Fruit fly (Drosophila melanogaster) whole organism, embryonic: ENCODE measurements around the gene pix.
A peak's percentile ranks its signal among the peaks of the same experiment; 100 is the strongest.

Experiments
- Antp ChIP-seq: fragments of 200-800 bp; sonication (Bioruptor generic); optimal IDR thresholded peaks from 3 replicates; lab custom pipeline; 2016; ENCODE audit warnings: missing biosample characterization, missing genetic modification characterization
- Atf3 ChIP-seq: fragments of 200-800 bp; sonication (Bioruptor generic); optimal IDR thresholded peaks from 3 replicates; lab custom pipeline; 2016; ENCODE audit warnings: missing biosample characterization, missing genetic modification characterization
- Awh ChIP-seq: fragments of 200-800 bp; sonication (Bioruptor generic); IDR thresholded peaks from 2 replicates; pipeline ENCODE4, ENCODE4 v1.3.6; 2022; ENCODE audit warnings: missing biosample characterization, missing genetic modification characterization
- CG11456 ChIP-seq: fragments of 200-800 bp; sonication (Bioruptor generic); IDR thresholded peaks from 3 replicates; pipeline ENCODE4 v1.3.6; 2022; ENCODE audit warnings: missing biosample characterization, missing genetic modification characterization
- CG12071 ChIP-seq: fragments of 200-800 bp; sonication (Bioruptor generic); optimal IDR thresholded peaks from 3 replicates; lab custom pipeline; 2018; ENCODE audit warnings: missing biosample characterization, mild to moderate bottlenecking, missing genetic modification characterization
- CG13624 ChIP-seq: fragments of 200-800 bp; sonication (Bioruptor generic); optimal IDR thresholded peaks from 2 replicates; lab custom pipeline; 2016; ENCODE audit warnings: missing biosample characterization, missing genetic modification characterization
- CG14965 ChIP-seq: fragments of 200-800 bp; sonication (Bioruptor generic); optimal IDR thresholded peaks from 2 replicates; lab custom pipeline; 2016; ENCODE audit warnings: missing biosample characterization, missing genetic modification characterization, borderline replicate concordance
- CG16863 ChIP-seq: fragments of 200-800 bp; sonication (Bioruptor generic); optimal IDR thresholded peaks from 3 replicates; lab custom pipeline; 2016; ENCODE audit warnings: missing biosample characterization, missing genetic modification characterization
- CG1792 ChIP-seq: fragments of 200-800 bp; sonication (Bioruptor generic); optimal IDR thresholded peaks from 2 replicates; lab custom pipeline; 2016; ENCODE audit warnings: missing biosample characterization, missing genetic modification characterization
- CG1832 ChIP-seq: fragments of 200-800 bp; sonication (Bioruptor generic); optimal IDR thresholded peaks from 2 replicates; lab custom pipeline; 2017; ENCODE audit warnings: missing biosample characterization, mild to moderate bottlenecking, missing genetic modification characterization, inconsistent platforms
- CG31224 ChIP-seq: fragments of 200-800 bp; sonication (Bioruptor generic); IDR thresholded peaks from 2 replicates; pipeline ENCODE4 v1.3.6; 2022; ENCODE audit warnings: missing biosample characterization, missing genetic modification characterization
- CG32767 ChIP-seq: fragments of 200-800 bp; sonication (Bioruptor generic); IDR thresholded peaks from 2 replicates; pipeline ENCODE4 v1.3.6; 2022; ENCODE audit warnings: missing biosample characterization, missing genetic modification characterization
- CG33213 ChIP-seq: fragments of 200-800 bp; sonication (Bioruptor generic); optimal IDR thresholded peaks from 3 replicates; lab custom pipeline; 2016; ENCODE audit warnings: missing biosample characterization, missing genetic modification characterization
- CG34376 ChIP-seq: fragments of 200-800 bp; sonication (Bioruptor generic); optimal IDR thresholded peaks from 2 replicates; lab custom pipeline; 2018; ENCODE audit warnings: missing biosample characterization, mild to moderate bottlenecking, missing genetic modification characterization
- CG4854 ChIP-seq: fragments of 200-800 bp; sonication (Bioruptor generic); optimal IDR thresholded peaks from 2 replicates; lab custom pipeline; 2016; ENCODE audit warnings: missing biosample characterization, missing genetic modification characterization, inconsistent platforms
- CG6272 ChIP-seq: fragments of 200-800 bp; sonication (Bioruptor generic); IDR thresholded peaks from 2 replicates; pipeline ENCODE4 v1.3.6; 2022; ENCODE audit warnings: missing biosample characterization, missing genetic modification characterization
- CG9215 ChIP-seq: fragments of 200-800 bp; sonication (Bioruptor generic); IDR thresholded peaks from 2 replicates; pipeline ENCODE4 v1.3.6; 2022; ENCODE audit warnings: missing biosample characterization, missing genetic modification characterization
- CTCF ChIP-seq: fragments of 200-800 bp; sonication (Bioruptor generic); optimal IDR thresholded peaks from 2 replicates; lab custom pipeline; 2017; ENCODE audit warnings: missing biosample characterization, mild to moderate bottlenecking, missing genetic modification characterization, moderate library complexity
- D ChIP-seq, 2 experiments: fragments of 200-800 bp in 1 of 2; fragments of >200 bp in 1 of 2; sonication (Bioruptor generic) in 1 of 2; optimal IDR thresholded peaks; 2 replicates in 1 of 2; 3 replicates in 1 of 2; lab custom pipeline; 2017; ENCODE audit warnings: mild to moderate bottlenecking in 1 of 2, missing biosample characterization in 1 of 2, missing genetic modification characterization in 1 of 2, missing genetic modification reagents in 1 of 2
- Dek ChIP-seq: fragments of 200-800 bp; sonication (Bioruptor generic); optimal IDR thresholded peaks from 3 replicates; lab custom pipeline; 2019; ENCODE audit warnings: missing biosample characterization, mild to moderate bottlenecking, missing genetic modification characterization, moderate library complexity
- Dp ChIP-seq: fragments of 200-800 bp; sonication (Bioruptor generic); optimal IDR thresholded peaks from 2 replicates; lab custom pipeline; 2018; ENCODE audit warnings: missing biosample characterization, mild to moderate bottlenecking, missing genetic modification characterization, moderate library complexity
- Lpt ChIP-seq: fragments of >200 bp; optimal IDR thresholded peaks from 2 replicates; lab custom pipeline; 2018; ENCODE audit warnings: missing biosample characterization, missing genetic modification characterization
- MBD-R2 ChIP-seq: fragments of 200-800 bp; sonication (Bioruptor generic); IDR thresholded peaks from 2 replicates; pipeline ENCODE4 v1.3.6; 2022; ENCODE audit warnings: missing biosample characterization, missing genetic modification characterization
- Meics ChIP-seq: fragments of 200-800 bp; sonication (Bioruptor generic); optimal IDR thresholded peaks from 2 replicates; lab custom pipeline; 2017; ENCODE audit warnings: missing biosample characterization, mild to moderate bottlenecking, missing genetic modification characterization
- Myb ChIP-seq: fragments of 200-800 bp; sonication (Bioruptor generic); optimal IDR thresholded peaks from 2 replicates; lab custom pipeline; 2016; ENCODE audit warnings: missing biosample characterization, missing genetic modification characterization
- NfI ChIP-seq: fragments of 200-800 bp; sonication (Bioruptor generic); optimal IDR thresholded peaks from 3 replicates; lab custom pipeline; 2018; ENCODE audit warnings: missing biosample characterization, mild to moderate bottlenecking, missing genetic modification characterization, moderate library complexity
- Stat92E ChIP-seq, 3 experiments: fragments of >200 bp in 2 of 3; fragments of 200-800 bp in 1 of 3; sonication (Bioruptor generic) in 1 of 3; optimal IDR thresholded peaks; 2 replicates each; lab custom pipeline; 2017 to 2019; ENCODE audit warnings: missing biosample characterization in 3 of 3, missing genetic modification characterization in 3 of 3, mild to moderate bottlenecking in 1 of 3, moderate library complexity in 1 of 3
- Trl ChIP-seq, 3 experiments: fragments of >200 bp in 2 of 3; fragments of 200-800 bp in 1 of 3; sonication (Bioruptor generic) in 1 of 3; optimal IDR thresholded peaks; 2 replicates in 1 of 3; 3 replicates in 2 of 3; lab custom pipeline; 2016 to 2017; ENCODE audit warnings: missing biosample characterization in 1 of 3, missing genetic modification characterization in 1 of 3
- Vsx1 ChIP-seq: fragments of 200-800 bp; sonication (Bioruptor generic); optimal IDR thresholded peaks from 2 replicates; lab custom pipeline; 2017; ENCODE audit warnings: missing biosample characterization, mild to moderate bottlenecking, missing genetic modification characterization, missing genetic modification reagents
- ab ChIP-seq: fragments of 200-800 bp; sonication (Bioruptor generic); optimal IDR thresholded peaks from 2 replicates; lab custom pipeline; 2016; ENCODE audit warnings: missing biosample characterization, missing genetic modification characterization
- br ChIP-seq: fragments of >200 bp; optimal IDR thresholded peaks from 2 replicates; lab custom pipeline; 2017
- chinmo ChIP-seq: fragments of 200-800 bp; sonication (Bioruptor generic); IDR thresholded peaks from 4 replicates; pipeline ENCODE4 v1.3.6; 2022; ENCODE audit warnings: missing biosample characterization, missing genetic modification characterization; ENCODE audit not compliant: partially characterized antibody
- fd3F ChIP-seq: fragments of 200-800 bp; sonication (Bioruptor generic); optimal IDR thresholded peaks from 2 replicates; lab custom pipeline; 2018; ENCODE audit warnings: missing biosample characterization, mild to moderate bottlenecking, missing genetic modification characterization, moderate library complexity
- fru ChIP-seq: fragments of >200 bp; optimal IDR thresholded peaks from 2 replicates; lab custom pipeline; 2017
- her ChIP-seq: fragments of 200-800 bp; sonication (Bioruptor generic); optimal IDR thresholded peaks from 2 replicates; lab custom pipeline; 2016; ENCODE audit warnings: missing biosample characterization, missing genetic modification characterization
- lola ChIP-seq, 3 experiments: fragments of >200 bp in 2 of 3; fragments of 200-800 bp in 1 of 3; sonication (Bioruptor generic) in 1 of 3; optimal IDR thresholded peaks; 2 replicates each; lab custom pipeline; 2017 to 2019; ENCODE audit warnings: missing biosample characterization in 3 of 3, missing genetic modification characterization in 3 of 3, mild to moderate bottlenecking in 1 of 3, moderate library complexity in 1 of 3
- peb ChIP-seq: fragments of 200-800 bp; sonication (Bioruptor generic); IDR thresholded peaks from 2 replicates; pipeline ENCODE4 v1.3.6; 2022; ENCODE audit warnings: missing biosample characterization, missing genetic modification characterization
- row ChIP-seq: fragments of 200-800 bp; sonication (Bioruptor generic); IDR thresholded peaks from 3 replicates; pipeline ENCODE4 v1.3.6; 2022; ENCODE audit warnings: missing biosample characterization, missing genetic modification characterization
- shn ChIP-seq: fragments of 200-800 bp; sonication (Bioruptor generic); optimal IDR thresholded peaks from 3 replicates; lab custom pipeline; 2016; ENCODE audit warnings: missing biosample characterization, missing genetic modification characterization
- sim ChIP-seq: fragments of 200-800 bp; sonication (Bioruptor generic); IDR thresholded peaks from 2 replicates; pipeline ENCODE4 v1.3.6; 2022; ENCODE audit warnings: missing biosample characterization, missing genetic modification characterization
- sima ChIP-seq: fragments of 200-800 bp; sonication (Bioruptor generic); optimal IDR thresholded peaks from 2 replicates; lab custom pipeline; 2016; ENCODE audit warnings: missing biosample characterization, missing genetic modification characterization
- sna ChIP-seq: fragments of 200-800 bp; sonication (Bioruptor generic); IDR thresholded peaks from 2 replicates; pipeline ENCODE4 v1.3.6; 2022; ENCODE audit warnings: missing biosample characterization, missing genetic modification characterization; ENCODE audit not compliant: partially characterized antibody
- stwl ChIP-seq: fragments of 200-800 bp; sonication (Bioruptor generic); optimal IDR thresholded peaks from 3 replicates; lab custom pipeline; 2018; ENCODE audit warnings: missing biosample characterization, mild to moderate bottlenecking, missing genetic modification characterization, moderate library complexity
- unc-4 ChIP-seq: fragments of 200-800 bp; sonication (Bioruptor generic); IDR thresholded peaks from 2 replicates; pipeline ENCODE4 v1.3.6; 2022; ENCODE audit warnings: missing biosample characterization, missing genetic modification characterization; ENCODE audit not compliant: partially characterized antibody
- usp ChIP-seq: fragments of >200 bp; optimal IDR thresholded peaks from 2 replicates; lab custom pipeline; 2017; ENCODE audit warnings: missing biosample characterization, missing genetic modification characterization
- vfl ChIP-seq: fragments of 200-800 bp; sonication (Bioruptor generic); optimal IDR thresholded peaks from 2 replicates; lab custom pipeline; 2016; ENCODE audit warnings: missing biosample characterization, missing genetic modification characterization
- z ChIP-seq: fragments of 200-800 bp; sonication (Bioruptor generic); IDR thresholded peaks from 3 replicates; pipeline ENCODE4 v1.3.6; 2022; ENCODE audit warnings: missing biosample characterization, missing genetic modification characterization
- zfh1 ChIP-seq: fragments of 200-800 bp; sonication (Bioruptor generic); IDR thresholded peaks from 3 replicates; pipeline ENCODE4 v1.3.6; 2022; ENCODE audit warnings: missing biosample characterization, missing genetic modification characterization
- zfh2 ChIP-seq: fragments of 200-800 bp; sonication (Bioruptor generic); optimal IDR thresholded peaks from 2 replicates; lab custom pipeline; 2016; ENCODE audit warnings: missing biosample characterization, missing genetic modification characterization

pix gene

dm6 chr3L:8985132-8985847, 10.7 kb upstream of the pix start (continued):
- TF ChIP-seq row (GFP tag; lab: Robert Waterston, UW) (no peak), peb (GFP tag; lab: Robert Waterston, UW) (no peak), NfI (no peak), Dp (GFP tag; lab: Kevin White, UChicago) (peak; percentile 47), MBD-R2 (GFP tag; lab: Robert Waterston, UW) (peak; percentile 37; the same call in 1 of the 2 replicates), fd3F (GFP tag; lab: Kevin White, UChicago) (no peak), sim (GFP tag; lab: Robert Waterston, UW) (no peak), her (GFP tag; lab: Kevin White, UChicago) (no peak), Antp (GFP tag; lab: Kevin White, UChicago) (no peak), CG1832 (GFP tag; lab: Kevin White, UChicago) (peak; percentile 4), stwl (tag; lab: Kevin White, UChicago) (no peak), vfl (GFP tag; lab: Kevin White, UChicago) (no peak)

dm6 chr3L:8982044-8982443, 7.5 kb upstream of the pix start:
- TF ChIP-seq CG16863 (no peak), Atf3 (no peak), fru (lab: Kevin White, UChicago) (no peak), br (no peak), Myb (GFP tag; lab: Kevin White, UChicago) (no peak), CG34376 (no peak), CG13624 (no peak), Dek (tag; lab: Kevin White, UChicago) (no peak), sima (GFP tag; lab: Kevin White, UChicago) (no peak), Trl (optimal IDR thresholded peaks at IDR 0.05; lab: Kevin White, UChicago) (no peak), Trl (GFP tag; optimal IDR thresholded peaks at IDR 0.05; lab: Kevin White, UChicago) (no peak), Awh (GFP tag; lab: Robert Waterston, UW) (no peak), zfh1 (GFP tag; lab: Robert Waterston, UW) (no peak), CG6272 (GFP tag; lab: Robert Waterston, UW) (no peak), unc-4 (GFP tag; lab: Robert Waterston, UW) (no peak), usp (GFP tag; lab: Kevin White, UChicago) (no peak), Meics (no peak), zfh2 (GFP tag; lab: Kevin White, UChicago) (no peak)

- TF ChIP-seq CG14965 (no peak), ab (GFP tag; lab: Kevin White, UChicago) (no peak), CG4854 (GFP tag; lab: Kevin White, UChicago) (no peak), lola (GFP tag; optimal IDR thresholded peaks at IDR 0.05; lab: Kevin White, UChicago) (no peak), Vsx1 (GFP tag; lab: Kevin White, UChicago) (no peak), CG33213 (no peak), z (GFP tag; lab: Robert Waterston, UW) (peak; percentile 88), D (optimal IDR thresholded peaks at IDR 0.05; lab: Kevin White, UChicago) (no peak), D (GFP tag; optimal IDR thresholded peaks at IDR 0.05; lab: Kevin White, UChicago) (no peak), CG32767 (GFP tag; lab: Robert Waterston, UW) (no peak), CG1792 (GFP tag; lab: Kevin White, UChicago) (no peak), CG12071 (GFP tag; lab: Kevin White, UChicago) (no peak), CTCF (GFP tag; lab: Kevin White, UChicago) (no peak), CG11456 (GFP tag; lab: Robert Waterston, UW) (no peak), sna (GFP tag; lab: Robert Waterston, UW) (no peak), CG9215 (GFP tag; lab: Robert Waterston, UW) (no peak), Lpt (GFP tag; lab: Kevin White, UChicago) (no peak), Stat92E (GFP tag; optimal IDR thresholded peaks at IDR 0.05; lab: Kevin White, UChicago) (no peak), shn (GFP tag; lab: Kevin White, UChicago) (no peak), chinmo (GFP tag; lab: Robert Waterston, UW) (0 out of 4 replicates have a peak, but pooled peaks have one; percentile 47), CG31224 (GFP tag; lab: Robert Waterston, UW) (0 out of 2 replicates have a peak, but pooled peaks have one; percentile 12)
Measured at dm6 chr3L:8981495-8981894, 6.9 kb upstream of the pix start, which contains the start of gene CG13314. CG13314 (plus strand) TSS chr3L:8981795.
